Fruit fly (Drosophila melanogaster): ENCODE data around the gene CG14971.

dm6 chr3L:3451774-3452173 lies 19.3 kb downstream of the CG14971 start:
- TF ChIP-seq OdsH (GFP tag; optimal IDR thresholded peaks at IDR 0.05) (no peak), Dfd (GFP tag; optimal IDR thresholded peaks at IDR 0.05) (no peak), psq (GFP tag; optimal IDR thresholded peaks at IDR 0.05) (no peak), usp (GFP tag; optimal IDR thresholded peaks at IDR 0.05) (no peak), CG32264 (GFP tag; optimal IDR thresholded peaks at IDR 0.05) (no peak), N (GFP tag; optimal IDR thresholded peaks at IDR 0.05) (no peak)

Data from whole organism, wandering third instar larva.